Worm (Caenorhabditis elegans) whole organism, L4 larva: ENCODE measurements around the gene ZC190.10.

Experiments
- R02D3.7 ChIP-seq: fragments of 150-350 bp; sonication (generic microtip); optimal IDR thresholded peaks from 3 replicates; lab custom pipeline; 2014; ENCODE audit warnings: missing biosample characterization, missing genetic modification characterization
- ceh-32 ChIP-seq: sonication (generic microtip); optimal IDR thresholded peaks from 2 replicates; lab custom pipeline; 2016; ENCODE audit warnings: mild to moderate bottlenecking, missing genetic modification characterization, missing compliant biosample characterization; ENCODE audit not compliant: poor library complexity
- ces-1 ChIP-seq: fragments of 150-350 bp; sonication (generic microtip); optimal IDR thresholded peaks from 4 replicates; lab custom pipeline; 2014; ENCODE audit warnings: missing biosample characterization, missing genetic modification reagents, missing genetic modification characterization
- hif-1 ChIP-seq, 2 experiments: sonication (generic microtip); optimal IDR thresholded peaks; 2 replicates each; lab custom pipeline; 2016 to 2017; ENCODE audit warnings: missing compliant biosample characterization in 2 of 2, missing genetic modification characterization in 2 of 2, missing genetic modification reagents in 2 of 2, missing genotype in 2 of 2, mild to moderate bottlenecking in 1 of 2
- lim-7 ChIP-seq: fragments of 200-800 bp; sonication (Bioruptor generic); IDR thresholded peaks from 2 replicates; pipeline ENCODE4 v1.3.6; 2022; ENCODE audit warnings: missing genetic modification characterization, missing compliant biosample characterization
- lin-1 ChIP-seq: fragments of 200-800 bp; sonication (Bioruptor generic); IDR thresholded peaks from 2 replicates; pipeline ENCODE4 v1.3.6; 2022; ENCODE audit warnings: missing genetic modification reagents, missing genetic modification characterization, missing compliant biosample characterization
- madf-9 ChIP-seq: fragments of 200-800 bp; sonication (Bioruptor generic); conservative IDR thresholded peaks from 2 replicates; pipeline ENCODE4 v1.3.6; 2022; ENCODE audit warnings: missing genetic modification reagents, missing genetic modification characterization, missing compliant biosample characterization
- mdl-1 ChIP-seq, 2 experiments: fragments of 150-350 bp in 1 of 2; sonication (generic microtip) in 1 of 2; optimal IDR thresholded peaks; 2 replicates each; lab custom pipeline; 2014 to 2017; ENCODE audit warnings: missing biosample characterization in 2 of 2, missing genetic modification characterization in 2 of 2
- nhr-25 ChIP-seq: sonication (generic microtip); optimal IDR thresholded peaks from 2 replicates; lab custom pipeline; 2017; ENCODE audit warnings: missing genetic modification characterization, mild to moderate bottlenecking, missing compliant biosample characterization, antibody characterized with exemption, moderate library complexity, borderline replicate concordance; ENCODE audit not compliant: insufficient read depth
- nhr-28 ChIP-seq: fragments of 150-350 bp; optimal IDR thresholded peaks from 2 replicates; lab custom pipeline; 2014; ENCODE audit warnings: missing biosample characterization, missing genetic modification characterization
- nhr-6 ChIP-seq: fragments of 150-350 bp; optimal IDR thresholded peaks from 2 replicates; lab custom pipeline; 2014; ENCODE audit warnings: missing biosample characterization, missing genetic modification characterization
- snpc-1.2 ChIP-seq: fragments of 200-800 bp; sonication (Bioruptor generic); IDR thresholded peaks from 2 replicates; pipeline ENCODE4 v1.3.6; 2022; ENCODE audit warnings: missing genetic modification reagents, missing genetic modification characterization, missing compliant biosample characterization
- ztf-11 ChIP-seq: fragments of 150-350 bp; optimal IDR thresholded peaks from 2 replicates; lab custom pipeline; 2014; ENCODE audit warnings: missing biosample characterization, missing genetic modification characterization

ce11 chrV:8651007-8651711, 45.0 kb downstream of the ZC190.10 start:
- no peak for TF ChIP-seq nhr-25 (tag; lab: Kevin White, UChicago)
- TF ChIP-seq hif-1 (tag; optimal IDR thresholded peaks at IDR 0.05; lab: Kevin White, UChicago), result peak in 1 of 2 experiments; percentile 37
- TF ChIP-seq lin-1, result peak; percentile 93; the same call in 1 of the 2 replicates
- no peak for TF ChIP-seq madf-9 (GFP tag; lab: Robert Waterston, UW)
- no peak for TF ChIP-seq ztf-11 (tag; lab: Kevin White, UChicago)
- TF ChIP-seq R02D3.7 (tag; lab: Kevin White, UChicago), result no peak
- peak; percentile 77 for TF ChIP-seq nhr-28 (tag; lab: Kevin White, UChicago)
- no peak for TF ChIP-seq snpc-1.2 (GFP tag; lab: Robert Waterston, UW)
- TF ChIP-seq lim-7 (GFP tag; lab: Robert Waterston, UW), result no peak
- peak; percentile 22 for TF ChIP-seq nhr-6
- TF ChIP-seq ces-1 (GFP tag; lab: Kevin White, UChicago), result no peak
- TF ChIP-seq mdl-1 (tag; optimal IDR thresholded peaks at IDR 0.05; lab: Kevin White, UChicago), result no peak
- no peak for TF ChIP-seq ceh-32 (tag; lab: Kevin White, UChicago)
